Fruit fly (Drosophila melanogaster) whole organism, embryonic: ENCODE measurements around the gene CG13252.
A peak's percentile ranks its signal among the peaks of the same experiment; 100 is the strongest.

Experiments
- CG10321 ChIP-seq: fragments of 200-800 bp; sonication (Bioruptor generic); IDR thresholded peaks from 2 replicates; pipeline ENCODE4 v1.3.6; 2022; ENCODE audit warnings: missing biosample characterization, missing genetic modification characterization
- CG10366 ChIP-seq: fragments of 200-800 bp; sonication (Bioruptor generic); IDR thresholded peaks from 2 replicates; pipeline ENCODE4 v1.3.6; 2022; ENCODE audit warnings: missing biosample characterization, missing genetic modification characterization
- CG10462 ChIP-seq: fragments of 200-800 bp; sonication (Bioruptor generic); optimal IDR thresholded peaks from 2 replicates; lab custom pipeline; 2016; ENCODE audit warnings: missing biosample characterization, missing genetic modification characterization
- CG12071 ChIP-seq: fragments of 200-800 bp; sonication (Bioruptor generic); optimal IDR thresholded peaks from 3 replicates; lab custom pipeline; 2018; ENCODE audit warnings: missing biosample characterization, mild to moderate bottlenecking, missing genetic modification characterization
- CG14860 ChIP-seq: fragments of 200-800 bp; sonication (Bioruptor generic); IDR thresholded peaks from 3 replicates; pipeline ENCODE4 v1.3.6; 2022; ENCODE audit warnings: missing biosample characterization, missing genetic modification characterization; ENCODE audit not compliant: partially characterized antibody
- CG1529 ChIP-seq: fragments of 200-800 bp; sonication (Bioruptor generic); optimal IDR thresholded peaks from 3 replicates; lab custom pipeline; 2018; ENCODE audit warnings: missing biosample characterization, missing genetic modification characterization
- CG17328 ChIP-seq: fragments of 200-800 bp; sonication (Bioruptor generic); IDR thresholded peaks from 2 replicates; pipeline ENCODE4 v1.3.6; 2022; ENCODE audit warnings: missing biosample characterization, missing genetic modification characterization
- CG18011 ChIP-seq: fragments of 200-800 bp; sonication (Bioruptor generic); optimal IDR thresholded peaks from 2 replicates; lab custom pipeline; 2017; ENCODE audit warnings: missing biosample characterization, missing genetic modification characterization, mild to moderate bottlenecking, moderate library complexity, missing genotype
- CG18476 ChIP-seq: fragments of 200-800 bp; sonication (Bioruptor generic); optimal IDR thresholded peaks from 2 replicates; lab custom pipeline; 2016; ENCODE audit warnings: missing biosample characterization, mild to moderate bottlenecking, missing genetic modification characterization
- CG30403 ChIP-seq: fragments of 200-800 bp; sonication (Bioruptor generic); optimal IDR thresholded peaks from 3 replicates; lab custom pipeline; 2016; ENCODE audit warnings: missing biosample characterization, missing genetic modification characterization
- CG31441 ChIP-seq: fragments of 200-800 bp; sonication (Bioruptor generic); IDR thresholded peaks from 2 replicates; pipeline ENCODE4 v1.3.6; 2022; ENCODE audit warnings: missing biosample characterization, missing genetic modification characterization
- CG6765 ChIP-seq: fragments of 200-800 bp; sonication (Bioruptor generic); optimal IDR thresholded peaks from 3 replicates; lab custom pipeline; 2017; ENCODE audit warnings: missing biosample characterization, mild to moderate bottlenecking, missing genetic modification characterization
- CG7357 ChIP-seq: fragments of 200-800 bp; sonication (Bioruptor generic); IDR thresholded peaks from 3 replicates; pipeline ENCODE4 v1.3.6; 2022; ENCODE audit warnings: missing biosample characterization, missing genetic modification characterization
- CG8290 ChIP-seq, 3 experiments: fragments of 200-800 bp; sonication (Bioruptor generic); optimal IDR thresholded peaks; 2 replicates each; lab custom pipeline; 2016 to 2019; ENCODE audit warnings: missing biosample characterization in 3 of 3, missing genetic modification characterization in 3 of 3, mild to moderate bottlenecking in 2 of 3, moderate library complexity in 1 of 3
- CG8478 ChIP-seq: fragments of >200 bp; optimal IDR thresholded peaks from 2 replicates; lab custom pipeline; 2018
- CG8944 ChIP-seq: fragments of 200-800 bp; sonication (Bioruptor generic); optimal IDR thresholded peaks from 3 replicates; lab custom pipeline; 2016; ENCODE audit warnings: missing biosample characterization, missing genetic modification characterization
- CTCF ChIP-seq: fragments of 200-800 bp; sonication (Bioruptor generic); optimal IDR thresholded peaks from 2 replicates; lab custom pipeline; 2017; ENCODE audit warnings: missing biosample characterization, mild to moderate bottlenecking, missing genetic modification characterization, moderate library complexity
- D19B ChIP-seq: fragments of 200-800 bp; sonication (Bioruptor generic); optimal IDR thresholded peaks from 2 replicates; lab custom pipeline; 2017; ENCODE audit warnings: missing biosample characterization, mild to moderate bottlenecking, missing genetic modification characterization
- Eip74EF ChIP-seq, 2 experiments: fragments of 200-800 bp in 1 of 2; fragments of >200 bp in 1 of 2; sonication (Bioruptor generic) in 1 of 2; optimal IDR thresholded peaks; 2 replicates each; lab custom pipeline; 2017 to 2019; ENCODE audit warnings: missing biosample characterization in 2 of 2, missing genetic modification characterization in 2 of 2, mild to moderate bottlenecking in 1 of 2, moderate library complexity in 1 of 2
- Ets65A ChIP-seq: fragments of 200-800 bp; sonication (Bioruptor generic); peaks from one replicate; lab custom pipeline; 2016; ENCODE audit warnings: missing biosample characterization, missing genetic modification characterization
- Gsc ChIP-seq: fragments of 200-800 bp; sonication (Bioruptor generic); IDR thresholded peaks from 2 replicates; pipeline ENCODE4 v1.3.6; 2022; ENCODE audit warnings: missing biosample characterization, missing genetic modification characterization
- HLH3B ChIP-seq: fragments of 200-800 bp; sonication (Bioruptor generic); IDR thresholded peaks from 2 replicates; pipeline ENCODE4 v1.3.6; 2022; ENCODE audit warnings: missing biosample characterization, missing genetic modification characterization
- Hey ChIP-seq: fragments of 200-800 bp; sonication (Bioruptor generic); optimal IDR thresholded peaks from 3 replicates; lab custom pipeline; 2018; ENCODE audit warnings: missing biosample characterization, mild to moderate bottlenecking, missing genetic modification characterization
- Kr ChIP-seq: fragments of 200-800 bp; sonication (Bioruptor generic); optimal IDR thresholded peaks from 2 replicates; lab custom pipeline; 2017; ENCODE audit warnings: missing biosample characterization, mild to moderate bottlenecking, missing genetic modification characterization
- MESR4 ChIP-seq: fragments of 200-800 bp; sonication (Bioruptor generic); optimal IDR thresholded peaks from 2 replicates; lab custom pipeline; 2018; ENCODE audit warnings: missing biosample characterization, mild to moderate bottlenecking, missing genetic modification characterization, moderate library complexity
- NFAT ChIP-seq: fragments of 200-800 bp; sonication (Bioruptor generic); IDR thresholded peaks from 2 replicates; pipeline ENCODE4 v1.3.6; 2022; ENCODE audit warnings: missing biosample characterization, missing genetic modification characterization
- Neu2 ChIP-seq: fragments of 200-800 bp; sonication (Bioruptor generic); optimal IDR thresholded peaks from 3 replicates; lab custom pipeline; 2016; ENCODE audit warnings: missing biosample characterization, missing genetic modification characterization, borderline replicate concordance
- Oaz ChIP-seq: fragments of 200-800 bp; sonication (Bioruptor generic); IDR thresholded peaks from 2 replicates; pipeline ENCODE4 v1.3.6; 2022; ENCODE audit warnings: missing biosample characterization, missing genetic modification characterization
- Opbp ChIP-seq: fragments of 200-800 bp; sonication (Bioruptor generic); IDR thresholded peaks from 3 replicates; pipeline ENCODE4 v1.3.6; 2022; ENCODE audit warnings: missing biosample characterization, missing genetic modification characterization; ENCODE audit not compliant: partially characterized antibody
- Ptx1 ChIP-seq: fragments of 200-800 bp; sonication (Bioruptor generic); IDR thresholded peaks from 2 replicates; pipeline ENCODE4 v1.3.6; 2022; ENCODE audit warnings: missing biosample characterization, missing genetic modification characterization
- Side ChIP-seq: fragments of 200-800 bp; sonication (Bioruptor generic); optimal IDR thresholded peaks from 2 replicates; lab custom pipeline; 2016; ENCODE audit warnings: missing biosample characterization, missing genetic modification characterization
- Sox102F ChIP-seq: fragments of 200-800 bp; sonication (Bioruptor generic); optimal IDR thresholded peaks from 2 replicates; lab custom pipeline; 2018; ENCODE audit warnings: missing biosample characterization, mild to moderate bottlenecking, missing genetic modification characterization, moderate library complexity
- Ssrp ChIP-seq: fragments of 200-800 bp; sonication (Bioruptor generic); optimal IDR thresholded peaks from 2 replicates; lab custom pipeline; 2018; ENCODE audit warnings: missing biosample characterization, mild to moderate bottlenecking, missing genetic modification characterization, moderate library complexity
- ab ChIP-seq: fragments of 200-800 bp; sonication (Bioruptor generic); optimal IDR thresholded peaks from 2 replicates; lab custom pipeline; 2016; ENCODE audit warnings: missing biosample characterization, missing genetic modification characterization
- amos ChIP-seq: fragments of 200-800 bp; sonication (Bioruptor generic); IDR thresholded peaks from 2 replicates; pipeline ENCODE4 v1.3.6; 2022; ENCODE audit warnings: missing biosample characterization, missing genetic modification characterization; ENCODE audit not compliant: partially characterized antibody
- ap ChIP-seq: fragments of 200-800 bp; sonication (Bioruptor generic); IDR thresholded peaks from 2 replicates; pipeline ENCODE4 v1.3.6; 2022; ENCODE audit warnings: missing biosample characterization, missing genetic modification characterization
- az2 ChIP-seq: fragments of 200-800 bp; sonication (Bioruptor generic); optimal IDR thresholded peaks from 3 replicates; lab custom pipeline; 2016; ENCODE audit warnings: missing biosample characterization, missing genetic modification characterization
- bigmax ChIP-seq: fragments of 200-800 bp; sonication (Bioruptor generic); optimal IDR thresholded peaks from 2 replicates; lab custom pipeline; 2018; ENCODE audit warnings: missing biosample characterization, mild to moderate bottlenecking, missing genetic modification characterization
- bsh ChIP-seq, 2 experiments: fragments of 200-800 bp; sonication (Bioruptor generic); optimal IDR thresholded peaks; 2 replicates each; lab custom pipeline; 2017 to 2018; ENCODE audit warnings: mild to moderate bottlenecking in 2 of 2, missing biosample characterization in 2 of 2, missing genetic modification characterization in 2 of 2, moderate library complexity in 1 of 2
- emc ChIP-seq: fragments of 200-800 bp; sonication (Bioruptor generic); optimal IDR thresholded peaks from 2 replicates; lab custom pipeline; 2016; ENCODE audit warnings: missing biosample characterization, missing genetic modification characterization
- esg ChIP-seq: fragments of 200-800 bp; sonication (Bioruptor generic); conservative IDR thresholded peaks from 2 replicates; pipeline ENCODE4 v1.3.6; 2022; ENCODE audit warnings: missing biosample characterization, missing genetic modification characterization
- fd3F ChIP-seq: fragments of 200-800 bp; sonication (Bioruptor generic); optimal IDR thresholded peaks from 2 replicates; lab custom pipeline; 2018; ENCODE audit warnings: missing biosample characterization, mild to moderate bottlenecking, missing genetic modification characterization, moderate library complexity
- gfzf ChIP-seq: fragments of 200-800 bp; sonication (Bioruptor generic); optimal IDR thresholded peaks from 2 replicates; lab custom pipeline; 2016; ENCODE audit warnings: missing biosample characterization, mild to moderate bottlenecking, missing genetic modification characterization, moderate library complexity
- hb ChIP-seq: fragments of 200-800 bp; sonication (Bioruptor generic); IDR thresholded peaks from 3 replicates; pipeline ENCODE4 v1.3.6; 2022; ENCODE audit warnings: missing biosample characterization, missing genetic modification characterization; ENCODE audit not compliant: partially characterized antibody
- lab ChIP-seq: fragments of 200-800 bp; sonication (Bioruptor generic); optimal IDR thresholded peaks from 3 replicates; lab custom pipeline; 2017; ENCODE audit warnings: missing biosample characterization, missing genetic modification characterization, mild to moderate bottlenecking, moderate library complexity, missing genetic modification reagents
- sd ChIP-seq: fragments of 200-800 bp; sonication (Bioruptor generic); optimal IDR thresholded peaks from 3 replicates; lab custom pipeline; 2018; ENCODE audit warnings: missing biosample characterization, mild to moderate bottlenecking, missing genetic modification characterization, moderate library complexity
- slbo ChIP-seq: fragments of 200-800 bp; sonication (Bioruptor generic); IDR thresholded peaks from 2 replicates; pipeline ENCODE4 v1.3.6; 2022; ENCODE audit warnings: missing biosample characterization, missing genetic modification characterization
- so ChIP-seq: fragments of 200-800 bp; sonication (Bioruptor generic); IDR thresholded peaks from 3 replicates; pipeline ENCODE4 v1.3.6; 2022; ENCODE audit warnings: missing biosample characterization, missing genetic modification characterization
- tio ChIP-seq: fragments of 200-800 bp; sonication (Bioruptor generic); optimal IDR thresholded peaks from 2 replicates; lab custom pipeline; 2017; ENCODE audit warnings: missing biosample characterization, missing genetic modification characterization, inconsistent platforms
- twi ChIP-seq: fragments of 200-800 bp; optimal IDR thresholded peaks from 2 replicates; lab custom pipeline; 2019; ENCODE audit warnings: missing biosample characterization, mild to moderate bottlenecking, missing genetic modification characterization, moderate library complexity
- tx ChIP-seq: fragments of 200-800 bp; sonication (Bioruptor generic); optimal IDR thresholded peaks from 2 replicates; lab custom pipeline; 2016; ENCODE audit warnings: missing biosample characterization, missing genetic modification characterization

CG13252 gene

dm6 chr3L:20747299-20747925 is 17.0 kb downstream of the CG13252 start (continued):
- TF ChIP-seq MESR4 (no peak), ab (GFP tag; lab: Kevin White, UChicago) (no peak), CG12071 (GFP tag; lab: Kevin White, UChicago) (no peak), CG10366 (GFP tag; lab: Robert Waterston, UW) (no peak), CG10321 (GFP tag; lab: Robert Waterston, UW) (no peak), sd (tag; lab: Kevin White, UChicago) (no peak), lab (peak; percentile 54), bigmax (GFP tag; lab: Kevin White, UChicago) (no peak), CG6765 (peak; percentile 2), so (GFP tag; lab: Robert Waterston, UW) (no peak), fd3F (GFP tag; lab: Kevin White, UChicago) (no peak), Kr (GFP tag; lab: Kevin White, UChicago) (no peak), NFAT (GFP tag; lab: Robert Waterston, UW) (no peak), CG10462 (no peak), CG30403 (GFP tag; lab: Kevin White, UChicago) (no peak), slbo (GFP tag; lab: Robert Waterston, UW) (peak; percentile 34; the same call in 1 of the 2 replicates), Ssrp (tag; lab: Kevin White, UChicago) (no peak), CG8944 (GFP tag; lab: Kevin White, UChicago) (no peak), CG17328 (GFP tag; lab: Robert Waterston, UW) (no peak), Oaz (GFP tag; lab: Robert Waterston, UW) (no peak), Ets65A (GFP tag; lab: Kevin White, UChicago) (peak; percentile 89), Eip74EF (GFP tag; optimal IDR thresholded peaks at IDR 0.05; lab: Kevin White, UChicago) (peak in 1 of 2 experiments; percentile 8), HLH3B (no peak), Neu2 (no peak), gfzf (GFP tag; lab: Kevin White, UChicago) (no peak), tio (GFP tag; lab: Kevin White, UChicago) (no peak), CG8478 (lab: Kevin White, UChicago) (no peak), Hey (tag; lab: Kevin White, UChicago) (no peak), bsh (GFP tag; optimal IDR thresholded peaks at IDR 0.05; lab: Kevin White, UChicago) (no peak), Gsc (no peak), twi (tag; lab: Kevin White, UChicago) (no peak), Ptx1 (no peak), esg (GFP tag; lab: Robert Waterston, UW) (no peak), CG18476 (GFP tag; lab: Kevin White, UChicago) (no peak), amos (GFP tag; lab: Robert Waterston, UW) (no peak), emc (GFP tag; lab: Kevin White, UChicago) (no peak), Sox102F (GFP tag; lab: Kevin White, UChicago) (peak; percentile 38), CG7357 (GFP tag; lab: Robert Waterston, UW) (no peak), CG14860 (GFP tag; lab: Robert Waterston, UW) (no peak), Side (GFP tag; lab: Kevin White, UChicago) (no peak), tx (GFP tag; lab: Kevin White, UChicago) (no peak), CG18011 (GFP tag; lab: Kevin White, UChicago) (no peak), CG31441 (GFP tag; lab: Robert Waterston, UW) (no peak), CTCF (GFP tag; lab: Kevin White, UChicago) (no peak), Opbp (GFP tag; lab: Robert Waterston, UW) (no peak), CG1529 (GFP tag; lab: Kevin White, UChicago) (no peak), hb (GFP tag; lab: Robert Waterston, UW) (no peak), az2 (no peak), CG8290 (GFP tag; optimal IDR thresholded peaks at IDR 0.05; lab: Kevin White, UChicago) (no peak), CG8290 (tag; optimal IDR thresholded peaks at IDR 0.05; lab: Kevin White, UChicago) (no peak), D19B (GFP tag; lab: Kevin White, UChicago) (no peak), ap (GFP tag; lab: Robert Waterston, UW) (no peak)
